Worm (Caenorhabditis elegans) whole organism, young adult: ENCODE results near the gene nfm-1.

Source experiments
- B0035.1 ChIP-seq: sonication (generic microtip); optimal IDR thresholded peaks from 2 replicates; lab custom pipeline; 2016; ENCODE audit warnings: missing genetic modification characterization, mild to moderate bottlenecking, missing compliant biosample characterization, missing genotype, missing genetic modification reagents
- C06A6.2 ChIP-seq: fragments of 200-800 bp; sonication (Bioruptor generic); conservative IDR thresholded peaks from 2 replicates; pipeline ENCODE4 v1.3.6; 2022; ENCODE audit warnings: missing genetic modification characterization, missing compliant biosample characterization
- C17E4.6 ChIP-seq: fragments of 200-800 bp; sonication (Bioruptor generic); IDR thresholded peaks from 2 replicates; pipeline ENCODE4 v1.3.6; 2022; ENCODE audit warnings: missing genetic modification reagents, missing genetic modification characterization, missing compliant biosample characterization
- F52B5.7 ChIP-seq: sonication (generic microtip); optimal IDR thresholded peaks from 2 replicates; lab custom pipeline; 2016; ENCODE audit warnings: mild to moderate bottlenecking, missing genetic modification characterization, missing compliant biosample characterization
- K12H6.12 ChIP-seq: fragments of 200-800 bp; sonication (Bioruptor generic); optimal IDR thresholded peaks from 2 replicates; lab custom pipeline; 2018; ENCODE audit warnings: mild to moderate bottlenecking, missing genetic modification characterization, missing compliant biosample characterization
- Y53F4B.3 ChIP-seq: fragments of 200-800 bp; sonication (Bioruptor generic); IDR thresholded peaks from 2 replicates; pipeline ENCODE4 v1.3.6; 2022; ENCODE audit warnings: missing genetic modification reagents, missing genetic modification characterization, missing compliant biosample characterization
- Y56A3A.18 ChIP-seq: fragments of 200-800 bp; sonication (Bioruptor generic); IDR thresholded peaks from 2 replicates; pipeline ENCODE4 v1.3.6; 2022; ENCODE audit warnings: missing genetic modification reagents, missing genetic modification characterization, missing compliant biosample characterization
- aptf-3 ChIP-seq: fragments of 200-800 bp; sonication (Bioruptor generic); IDR thresholded peaks from 2 replicates; pipeline ENCODE4 v1.3.6; 2022; ENCODE audit warnings: missing genetic modification characterization, missing compliant biosample characterization
- atf-7 ChIP-seq: sonication (generic microtip); optimal IDR thresholded peaks from 2 replicates; lab custom pipeline; 2017; ENCODE audit warnings: mild to moderate bottlenecking, missing genetic modification characterization, missing compliant biosample characterization
- athp-1 ChIP-seq: sonication (generic microtip); optimal IDR thresholded peaks from 2 replicates; lab custom pipeline; 2017; ENCODE audit warnings: mild to moderate bottlenecking, missing genetic modification characterization, missing compliant biosample characterization
- attf-3 ChIP-seq: fragments of 200-800 bp; sonication (Bioruptor generic); conservative IDR thresholded peaks from 2 replicates; pipeline ENCODE4 v1.3.6; 2022; ENCODE audit warnings: missing genetic modification reagents, missing genetic modification characterization, missing compliant biosample characterization
- bed-1 ChIP-seq: fragments of 200-800 bp; sonication (Bioruptor generic); IDR thresholded peaks from 2 replicates; pipeline ENCODE4 v1.3.6; 2022; ENCODE audit warnings: missing genetic modification reagents, missing genetic modification characterization, missing compliant biosample characterization
- cebp-1 ChIP-seq, 2 experiments: fragments of 200-800 bp in 1 of 2; sonication (Bioruptor generic) in 1 of 2; sonication (generic microtip) in 1 of 2; IDR thresholded peaks in 1 of 2; optimal IDR thresholded peaks in 1 of 2; 2 replicates each; pipeline versions ENCODE4 v1.3.6 to Lab custom; 2017 to 2022; ENCODE audit warnings: missing compliant biosample characterization in 2 of 2, missing genetic modification characterization in 2 of 2, mild to moderate bottlenecking in 1 of 2, missing genetic modification reagents in 1 of 2, moderate library complexity in 1 of 2
- cebp-2 ChIP-seq: fragments of 200-800 bp; sonication (Bioruptor generic); IDR thresholded peaks from 2 replicates; pipeline ENCODE4 v1.3.6; 2022; ENCODE audit warnings: missing genetic modification characterization, missing compliant biosample characterization
- ceh-58 ChIP-seq: fragments of 200-800 bp; sonication (Bioruptor generic); IDR thresholded peaks from 2 replicates; pipeline ENCODE4 v1.3.6; 2022; ENCODE audit warnings: missing genetic modification characterization, missing compliant biosample characterization
- ceh-79 ChIP-seq: sonication (generic microtip); optimal IDR thresholded peaks from 2 replicates; lab custom pipeline; 2017; ENCODE audit warnings: mild to moderate bottlenecking, missing genetic modification characterization, missing compliant biosample characterization
- chd-7 ChIP-seq: sonication (generic microtip); optimal IDR thresholded peaks from 2 replicates; lab custom pipeline; 2016; ENCODE audit warnings: mild to moderate bottlenecking, missing genetic modification characterization, moderate library complexity, missing compliant biosample characterization
- dox-1 ChIP-seq: fragments of 200-800 bp; sonication (Bioruptor generic); IDR thresholded peaks from 2 replicates; pipeline ENCODE4 v1.3.6; 2022; ENCODE audit warnings: missing genetic modification reagents, missing genetic modification characterization, missing compliant biosample characterization
- dpff-1 ChIP-seq: sonication (generic microtip); optimal IDR thresholded peaks from 2 replicates; lab custom pipeline; 2017; ENCODE audit warnings: mild to moderate bottlenecking, missing genetic modification characterization, missing compliant biosample characterization
- efl-1 ChIP-seq: fragments of 150-350 bp; optimal IDR thresholded peaks from 2 replicates; lab custom pipeline; 2014; ENCODE audit warnings: missing biosample characterization, missing genetic modification reagents, missing genetic modification characterization
- egl-18 ChIP-seq: fragments of 200-800 bp; sonication (Bioruptor generic); IDR thresholded peaks from 2 replicates; pipeline ENCODE4 v1.3.6; 2022; ENCODE audit warnings: missing genetic modification reagents, missing genetic modification characterization, missing compliant biosample characterization
- egl-44 ChIP-seq: fragments of 200-800 bp; sonication (Bioruptor generic); IDR thresholded peaks from 2 replicates; pipeline ENCODE4 v1.3.6; 2022; ENCODE audit warnings: missing genetic modification reagents, missing genetic modification characterization, missing compliant biosample characterization
- ekl-4 ChIP-seq: fragments of 200-800 bp; sonication (Bioruptor generic); IDR thresholded peaks from 2 replicates; pipeline ENCODE4 v1.3.6; 2022; ENCODE audit warnings: missing genetic modification reagents, missing genetic modification characterization, missing compliant biosample characterization
- gei-17 ChIP-seq: fragments of 200-800 bp; sonication (Bioruptor generic); optimal IDR thresholded peaks from 2 replicates; lab custom pipeline; 2018; ENCODE audit warnings: mild to moderate bottlenecking, missing genetic modification characterization, missing compliant biosample characterization
- let-607 ChIP-seq, 2 experiments: fragments of 200-800 bp in 1 of 2; sonication (Bioruptor generic) in 1 of 2; sonication (generic microtip) in 1 of 2; optimal IDR thresholded peaks; 2 replicates each; lab custom pipeline; 2016 to 2018; ENCODE audit warnings: mild to moderate bottlenecking in 2 of 2, missing compliant biosample characterization in 2 of 2, missing genetic modification characterization in 2 of 2, moderate library complexity in 2 of 2, missing genotype in 1 of 2
- lin-26 ChIP-seq: fragments of 200-800 bp; sonication (Bioruptor generic); IDR thresholded peaks from 2 replicates; pipeline ENCODE4 v1.3.6; 2022; ENCODE audit warnings: missing genetic modification reagents, missing genetic modification characterization, missing compliant biosample characterization
- lin-35 ChIP-seq, 3 experiments: fragments of 150-350 bp in 2 of 3; sonication (generic microtip) in 1 of 3; optimal IDR thresholded peaks; 2 replicates each; lab custom pipeline; 2014 to 2018; ENCODE audit warnings: missing biosample characterization in 3 of 3, missing genetic modification characterization in 3 of 3, missing genetic modification reagents in 3 of 3
- lin-54 ChIP-seq: fragments of 200-800 bp; sonication (Bioruptor generic); optimal IDR thresholded peaks from 2 replicates; lab custom pipeline; 2018; ENCODE audit warnings: mild to moderate bottlenecking, missing genetic modification characterization, missing compliant biosample characterization
- lsy-27 ChIP-seq: sonication (generic microtip); optimal IDR thresholded peaks from 2 replicates; lab custom pipeline; 2017; ENCODE audit warnings: missing genetic modification characterization, mild to moderate bottlenecking, missing compliant biosample characterization, antibody characterized with exemption, missing genotype, borderline replicate concordance; ENCODE audit not compliant: insufficient read depth
- madf-3 ChIP-seq: fragments of 200-800 bp; sonication (Bioruptor generic); IDR thresholded peaks from 2 replicates; pipeline ENCODE4 v1.3.6; 2022; ENCODE audit warnings: missing genetic modification reagents, missing genetic modification characterization, missing compliant biosample characterization
- madf-6 ChIP-seq: fragments of 200-800 bp; sonication (Bioruptor generic); IDR thresholded peaks from 2 replicates; pipeline ENCODE4 v1.3.6; 2022; ENCODE audit warnings: missing genetic modification reagents, missing genetic modification characterization, missing compliant biosample characterization
- mcd-1 ChIP-seq: fragments of 200-800 bp; sonication (Bioruptor generic); IDR thresholded peaks from 2 replicates; pipeline ENCODE4 v1.3.6; 2022; ENCODE audit warnings: missing genetic modification reagents, missing genetic modification characterization, missing compliant biosample characterization
- mel-28 ChIP-seq: sonication (generic microtip); optimal IDR thresholded peaks from 2 replicates; lab custom pipeline; 2016; ENCODE audit warnings: borderline replicate concordance, mild to moderate bottlenecking, missing genetic modification characterization, missing compliant biosample characterization
- mes-4 ChIP-seq: sonication (generic microtip); optimal IDR thresholded peaks from 2 replicates; lab custom pipeline; 2016; ENCODE audit warnings: missing genotype, missing genetic modification characterization, missing compliant biosample characterization
- nhr-179 ChIP-seq: sonication (generic microtip); optimal IDR thresholded peaks from 2 replicates; lab custom pipeline; 2016; ENCODE audit warnings: mild to moderate bottlenecking, missing genetic modification characterization, missing compliant biosample characterization
- nhr-80 ChIP-seq: sonication (generic microtip); optimal IDR thresholded peaks from 2 replicates; lab custom pipeline; 2016; ENCODE audit warnings: missing genetic modification characterization, missing compliant biosample characterization
- pbrm-1 ChIP-seq: fragments of 200-800 bp; sonication (Bioruptor generic); IDR thresholded peaks from 2 replicates; pipeline ENCODE4 v1.3.6; 2022; ENCODE audit warnings: missing genetic modification reagents, missing genetic modification characterization, missing compliant biosample characterization
- pha-4 ChIP-seq: fragments of 150-350 bp; sonication (generic microtip); optimal IDR thresholded peaks from 2 replicates; lab custom pipeline; 2014; ENCODE audit warnings: missing biosample characterization, missing genetic modification reagents, missing genetic modification characterization
- rpc-1 ChIP-seq, 2 experiments: fragments of 150-350 bp in 1 of 2; sonication (generic microtip) in 1 of 2; optimal IDR thresholded peaks; 2 replicates each; lab custom pipeline; 2014 to 2018; ENCODE audit warnings: missing biosample characterization in 1 of 2, missing genetic modification characterization in 1 of 2, missing genetic modification reagents in 1 of 2, missing genotype in 1 of 2
- sdz-38 ChIP-seq: sonication (generic microtip); optimal IDR thresholded peaks from 2 replicates; lab custom pipeline; 2016; ENCODE audit warnings: missing genotype, missing genetic modification characterization, missing compliant biosample characterization
- snpc-1.3 ChIP-seq: sonication (generic microtip); optimal IDR thresholded peaks from 2 replicates; lab custom pipeline; 2017; ENCODE audit warnings: missing genetic modification characterization, mild to moderate bottlenecking, missing compliant biosample characterization, antibody characterized with exemption, moderate library complexity, missing genotype, missing genetic modification reagents; ENCODE audit not compliant: insufficient read depth
- snpc-4 ChIP-seq, 5 experiments: fragments of 150-350 bp in 1 of 5; sonication (generic microtip) in 4 of 5; optimal IDR thresholded peaks; 2 replicates each; lab custom pipeline; 2014 to 2018; ENCODE audit warnings: missing genetic modification characterization in 5 of 5, missing biosample characterization in 3 of 5, antibody characterized with exemption in 2 of 5, mild to moderate bottlenecking in 2 of 5, missing compliant biosample characterization in 2 of 5, missing genotype in 2 of 5, moderate library complexity in 2 of 5, missing genetic modification reagents in 1 of 5
- sptf-2 ChIP-seq: fragments of 200-800 bp; sonication (Bioruptor generic); optimal IDR thresholded peaks from 2 replicates; lab custom pipeline; 2018; ENCODE audit warnings: mild to moderate bottlenecking, missing genetic modification characterization, missing compliant biosample characterization
- xnd-1 ChIP-seq: sonication (generic microtip); optimal IDR thresholded peaks from 2 replicates; lab custom pipeline; 2016; ENCODE audit warnings: missing genotype, missing genetic modification reagents, missing genetic modification characterization, missing compliant biosample characterization
- ztf-18 ChIP-seq: sonication (generic microtip); optimal IDR thresholded peaks from 2 replicates; lab custom pipeline; 2016; ENCODE audit warnings: missing genotype, mild to moderate bottlenecking, missing genetic modification characterization, missing compliant biosample characterization
- ztf-22 ChIP-seq: fragments of 200-800 bp; sonication (Bioruptor generic); optimal IDR thresholded peaks from 2 replicates; lab custom pipeline; 2018; ENCODE audit warnings: mild to moderate bottlenecking, missing genetic modification characterization, moderate library complexity, missing compliant biosample characterization
- ztf-6 ChIP-seq: fragments of 200-800 bp; sonication (Bioruptor generic); IDR thresholded peaks from 2 replicates; pipeline ENCODE4 v1.3.6; 2022; ENCODE audit warnings: missing genetic modification reagents, missing genetic modification characterization, missing compliant biosample characterization

Gene nfm-1

ce11 chrIII:6179062-6179461 is 19.8 kb downstream of the nfm-1 start (continued):
- peak in 1 of 2 experiments; percentile 53 for TF ChIP-seq let-607 (tag; optimal IDR thresholded peaks at IDR 0.05; lab: Kevin White, UChicago)
- TF ChIP-seq egl-44: 0 out of 2 replicates have a peak, but pooled peaks have one; percentile 40
- TF ChIP-seq Y53F4B.3: no peak
- TF ChIP-seq ceh-58 (GFP tag; lab: Robert Waterston, UW): no peak
- TF ChIP-seq ekl-4 (GFP tag; lab: Robert Waterston, UW): no peak
- TF ChIP-seq C17E4.6 (GFP tag; lab: Robert Waterston, UW): no peak
- TF ChIP-seq lin-54: no peak
- TF ChIP-seq bed-1 (GFP tag; lab: Robert Waterston, UW): no peak
- no peak for TF ChIP-seq mel-28
- TF ChIP-seq dpff-1: no peak
- no peak for TF ChIP-seq K12H6.12 (tag; lab: Kevin White, UChicago)
- TF ChIP-seq rpc-1 (optimal IDR thresholded peaks at IDR 0.05; lab: Kevin White, UChicago): no peak
- no peak for TF ChIP-seq rpc-1 (tag; optimal IDR thresholded peaks at IDR 0.05; lab: Kevin White, UChicago)
- TF ChIP-seq ztf-22: peak; percentile 65
- TF ChIP-seq C06A6.2: no peak
- no peak for TF ChIP-seq athp-1 (tag; lab: Kevin White, UChicago)
- TF ChIP-seq snpc-1.3: no peak
- no peak for TF ChIP-seq cebp-1 (GFP tag; IDR thresholded peaks at IDR 0.05; lab: Robert Waterston, UW)
- no peak for TF ChIP-seq cebp-1 (tag; optimal IDR thresholded peaks at IDR 0.05; lab: Kevin White, UChicago)
- no peak for TF ChIP-seq ztf-6 (GFP tag; lab: Robert Waterston, UW)
- TF ChIP-seq efl-1 (GFP tag; lab: Kevin White, UChicago): no peak
- no peak for TF ChIP-seq B0035.1 (tag; lab: Kevin White, UChicago)
- no peak for TF ChIP-seq sdz-38 (tag; lab: Kevin White, UChicago)
- TF ChIP-seq xnd-1 (tag; lab: Kevin White, UChicago): no peak
- no peak for TF ChIP-seq snpc-4 (GFP tag; optimal IDR thresholded peaks at IDR 0.05; lab: Kevin White, UChicago)
- peak in 1 of 4 experiments; percentile 28 for TF ChIP-seq snpc-4 (tag; optimal IDR thresholded peaks at IDR 0.05; lab: Kevin White, UChicago)
- TF ChIP-seq ztf-18: no peak
- TF ChIP-seq madf-6: no peak
- TF ChIP-seq gei-17 (GFP tag; lab: Kevin White, UChicago): no peak
- no peak for TF ChIP-seq egl-18 (GFP tag; lab: Robert Waterston, UW)
- no peak for TF ChIP-seq lin-26
- no peak for TF ChIP-seq Y56A3A.18
- no peak for TF ChIP-seq pha-4 (tag; lab: Kevin White, UChicago)
- no peak for TF ChIP-seq mes-4 (tag; lab: Kevin White, UChicago)
- TF ChIP-seq mcd-1: no peak
- TF ChIP-seq ceh-79 (tag; lab: Kevin White, UChicago): no peak
- TF ChIP-seq lsy-27 (tag; lab: Kevin White, UChicago): no peak
- no peak for TF ChIP-seq sptf-2 (GFP tag; lab: Kevin White, UChicago)
- TF ChIP-seq atf-7 (tag; lab: Kevin White, UChicago): peak; percentile 74
- TF ChIP-seq nhr-80 (tag; lab: Kevin White, UChicago): peak; percentile 99
- no peak for TF ChIP-seq aptf-3 (GFP tag; lab: Robert Waterston, UW)
- no peak for TF ChIP-seq lin-35 (GFP tag; optimal IDR thresholded peaks at IDR 0.05; lab: Kevin White, UChicago)
- TF ChIP-seq attf-3 (GFP tag; lab: Robert Waterston, UW): no peak
- no peak for TF ChIP-seq pbrm-1 (GFP tag; lab: Robert Waterston, UW)
- no peak for TF ChIP-seq dox-1 (GFP tag; lab: Robert Waterston, UW)
- no peak for TF ChIP-seq nhr-179
- no peak for TF ChIP-seq chd-7 (tag; lab: Kevin White, UChicago)
- no peak for TF ChIP-seq madf-3 (GFP tag; lab: Robert Waterston, UW)
- TF ChIP-seq F52B5.7: no peak
- no peak for TF ChIP-seq cebp-2 (GFP tag; lab: Robert Waterston, UW)
